Fruit fly (Drosophila melanogaster) whole organism, prepupa: ENCODE data around the gene Cyp4d20.
A peak's percentile ranks its signal among the peaks of the same experiment; 100 is the strongest.

Experiments
- Blimp-1 ChIP-seq: fragments of 200-800 bp; sonication (Bioruptor generic); optimal IDR thresholded peaks from 3 replicates; lab custom pipeline; 2017; ENCODE audit warnings: missing biosample characterization, missing genetic modification characterization, mild to moderate bottlenecking, moderate library complexity, missing genetic modification reagents
- CG11762 ChIP-seq: fragments of 200-800 bp; sonication (Bioruptor generic); optimal IDR thresholded peaks from 3 replicates; lab custom pipeline; 2016; ENCODE audit warnings: missing biosample characterization, missing genetic modification characterization; ENCODE audit not compliant: insufficient read depth
- CG11902 ChIP-seq: fragments of 200-800 bp; sonication (Bioruptor generic); optimal IDR thresholded peaks from 3 replicates; lab custom pipeline; 2016; ENCODE audit warnings: missing biosample characterization, missing genetic modification characterization
- CG15336 ChIP-seq: fragments of 200-800 bp; sonication (Bioruptor generic); IDR thresholded peaks from 2 replicates; pipeline ENCODE4 v1.3.6; 2022; ENCODE audit warnings: missing biosample characterization, missing genetic modification characterization
- CG1621 ChIP-seq: fragments of 200-800 bp; sonication (Bioruptor generic); optimal IDR thresholded peaks from 3 replicates; lab custom pipeline; 2018; ENCODE audit warnings: missing biosample characterization, mild to moderate bottlenecking, missing genetic modification characterization
- CG3032 ChIP-seq: fragments of 200-800 bp; optimal IDR thresholded peaks from 2 replicates; lab custom pipeline; 2019; ENCODE audit warnings: missing biosample characterization, mild to moderate bottlenecking, missing genetic modification characterization, moderate library complexity
- CG31627 ChIP-seq: fragments of 200-800 bp; sonication (Bioruptor generic); optimal IDR thresholded peaks from 3 replicates; lab custom pipeline; 2016; ENCODE audit warnings: missing biosample characterization, missing genetic modification characterization
- CG32006 ChIP-seq: fragments of 200-800 bp; sonication (Bioruptor generic); optimal IDR thresholded peaks from 3 replicates; lab custom pipeline; 2017; ENCODE audit warnings: missing biosample characterization, mild to moderate bottlenecking, missing genetic modification characterization
- CG34406 ChIP-seq: fragments of 200-800 bp; sonication (Bioruptor generic); optimal IDR thresholded peaks from 3 replicates; lab custom pipeline; 2016; ENCODE audit warnings: missing biosample characterization, missing genetic modification characterization
- CG4318 ChIP-seq: fragments of 200-800 bp; sonication (Bioruptor generic); optimal IDR thresholded peaks from 3 replicates; lab custom pipeline; 2017; ENCODE audit warnings: missing biosample characterization, mild to moderate bottlenecking, missing genetic modification characterization
- CG6163 ChIP-seq: fragments of 200-800 bp; sonication (Bioruptor generic); IDR thresholded peaks from 3 replicates; pipeline ENCODE4 v1.3.6; 2022; ENCODE audit warnings: missing biosample characterization, missing genetic modification characterization
- CG6276 ChIP-seq: fragments of 200-800 bp; sonication (Bioruptor generic); optimal IDR thresholded peaks from 2 replicates; lab custom pipeline; 2017; ENCODE audit warnings: missing biosample characterization, mild to moderate bottlenecking, missing genetic modification characterization
- CG6792 ChIP-seq: fragments of 200-800 bp; sonication (Bioruptor generic); optimal IDR thresholded peaks from 3 replicates; lab custom pipeline; 2016; ENCODE audit warnings: missing biosample characterization, missing genetic modification characterization
- CG6854 ChIP-seq: fragments of 200-800 bp; sonication (Bioruptor generic); optimal IDR thresholded peaks from 2 replicates; lab custom pipeline; 2017; ENCODE audit warnings: missing biosample characterization, mild to moderate bottlenecking, missing genetic modification characterization
- CG7368 ChIP-seq: fragments of 200-800 bp; sonication (Bioruptor generic); optimal IDR thresholded peaks from 3 replicates; lab custom pipeline; 2016; ENCODE audit warnings: missing biosample characterization, missing genetic modification characterization
- CG8119 ChIP-seq: fragments of 200-800 bp; sonication (Bioruptor generic); IDR thresholded peaks from 3 replicates; pipeline ENCODE4 v1.3.6; 2022; ENCODE audit warnings: missing biosample characterization, missing genetic modification characterization
- CG8319 ChIP-seq: fragments of 200-800 bp; sonication (Bioruptor generic); optimal IDR thresholded peaks from 3 replicates; lab custom pipeline; 2016; ENCODE audit warnings: missing biosample characterization, missing genetic modification characterization
- CG8632 ChIP-seq: fragments of 200-800 bp; sonication (Bioruptor generic); optimal IDR thresholded peaks from 3 replicates; lab custom pipeline; 2016; ENCODE audit warnings: missing biosample characterization, missing genetic modification characterization
- Eip75B ChIP-seq: fragments of 200-800 bp; sonication (Bioruptor generic); optimal IDR thresholded peaks from 3 replicates; lab custom pipeline; 2016; ENCODE audit warnings: missing biosample characterization, missing genetic modification characterization
- Eip78C ChIP-seq: fragments of 200-800 bp; sonication (Bioruptor generic); peaks from one replicate; lab custom pipeline; 2016; ENCODE audit warnings: missing biosample characterization, missing genetic modification characterization
- Ets21C ChIP-seq: fragments of 200-800 bp; sonication (Bioruptor generic); optimal IDR thresholded peaks from 3 replicates; lab custom pipeline; 2016; ENCODE audit warnings: missing biosample characterization, missing genetic modification characterization
- Ets96B ChIP-seq: fragments of 200-800 bp; optimal IDR thresholded peaks from 2 replicates; lab custom pipeline; 2019; ENCODE audit warnings: missing biosample characterization, mild to moderate bottlenecking, missing genetic modification characterization, moderate library complexity
- Gug ChIP-seq: fragments of 200-800 bp; sonication (Bioruptor generic); IDR thresholded peaks from 2 replicates; pipeline ENCODE4 v1.3.6; 2022; ENCODE audit warnings: missing biosample characterization, missing genetic modification characterization
- Hr38 ChIP-seq: sonication (Bioruptor generic); optimal IDR thresholded peaks from 2 replicates; lab custom pipeline; 2016; ENCODE audit warnings: missing biosample characterization, missing genetic modification characterization
- Met ChIP-seq: fragments of 200-800 bp; sonication (Bioruptor generic); optimal IDR thresholded peaks from 3 replicates; lab custom pipeline; 2016; ENCODE audit warnings: missing biosample characterization, missing genetic modification characterization
- Sox102F ChIP-seq: fragments of 200-800 bp; sonication (Bioruptor generic); optimal IDR thresholded peaks from 2 replicates; lab custom pipeline; 2016; ENCODE audit warnings: missing biosample characterization, mild to moderate bottlenecking, missing genetic modification characterization
- Sox14 ChIP-seq: fragments of 200-800 bp; sonication (Bioruptor generic); optimal IDR thresholded peaks from 3 replicates; lab custom pipeline; 2016; ENCODE audit warnings: missing biosample characterization, missing genetic modification characterization
- Sox15 ChIP-seq: fragments of 200-800 bp; sonication (Bioruptor generic); optimal IDR thresholded peaks from 3 replicates; lab custom pipeline; 2016; ENCODE audit warnings: missing biosample characterization, missing genetic modification characterization
- achi ChIP-seq: fragments of 200-800 bp; sonication (Bioruptor generic); optimal IDR thresholded peaks from 3 replicates; lab custom pipeline; 2016; ENCODE audit warnings: missing biosample characterization, missing genetic modification characterization
- acj6 ChIP-seq: fragments of 200-800 bp; sonication (Bioruptor generic); optimal IDR thresholded peaks from 3 replicates; lab custom pipeline; 2016; ENCODE audit warnings: missing biosample characterization, missing genetic modification characterization
- cyc ChIP-seq: fragments of 200-800 bp; sonication (Bioruptor generic); optimal IDR thresholded peaks from 3 replicates; lab custom pipeline; 2016; ENCODE audit warnings: missing biosample characterization, missing genetic modification characterization
- dac ChIP-seq: fragments of 200-800 bp; sonication (Bioruptor generic); optimal IDR thresholded peaks from 2 replicates; lab custom pipeline; 2017; ENCODE audit warnings: missing biosample characterization, mild to moderate bottlenecking, missing genetic modification characterization
- dsx ChIP-seq: fragments of 200-800 bp; optimal IDR thresholded peaks from 3 replicates; lab custom pipeline; 2019; ENCODE audit warnings: missing biosample characterization, mild to moderate bottlenecking, missing genetic modification characterization, moderate library complexity; ENCODE audit not compliant: poor library complexity, severe bottlenecking
- eg ChIP-seq: fragments of 200-800 bp; sonication (Bioruptor generic); IDR thresholded peaks from 3 replicates; pipeline ENCODE4 v1.3.6; 2022; ENCODE audit warnings: missing biosample characterization, missing genetic modification characterization
- fd59A ChIP-seq: fragments of 200-800 bp; sonication (Bioruptor generic); optimal IDR thresholded peaks from 2 replicates; lab custom pipeline; 2017; ENCODE audit warnings: missing biosample characterization, mild to moderate bottlenecking, missing genetic modification characterization, missing genetic modification reagents
- fd85E ChIP-seq: fragments of 200-800 bp; sonication (Bioruptor generic); optimal IDR thresholded peaks from 3 replicates; lab custom pipeline; 2016; ENCODE audit warnings: missing biosample characterization, missing genetic modification characterization
- fkh ChIP-seq: fragments of 200-800 bp; sonication (Bioruptor generic); optimal IDR thresholded peaks from 3 replicates; lab custom pipeline; 2017; ENCODE audit warnings: missing biosample characterization, mild to moderate bottlenecking, missing genetic modification characterization, moderate library complexity
- lz ChIP-seq: fragments of 200-800 bp; sonication (Bioruptor generic); optimal IDR thresholded peaks from 3 replicates; lab custom pipeline; 2016; ENCODE audit warnings: missing biosample characterization, missing genetic modification characterization
- net ChIP-seq: fragments of 200-800 bp; sonication (Bioruptor generic); optimal IDR thresholded peaks from 3 replicates; lab custom pipeline; 2016; ENCODE audit warnings: missing biosample characterization, missing genetic modification characterization
- pdm3 ChIP-seq: fragments of 200-800 bp; sonication (Bioruptor generic); optimal IDR thresholded peaks from 3 replicates; lab custom pipeline; 2016; ENCODE audit warnings: missing biosample characterization, missing genetic modification characterization
- salr ChIP-seq, 2 experiments: fragments of 200-800 bp; sonication (Bioruptor generic); optimal IDR thresholded peaks; 3 replicates each; lab custom pipeline; 2016 to 2018; ENCODE audit warnings: missing biosample characterization in 2 of 2, missing genetic modification characterization in 2 of 2, mild to moderate bottlenecking in 1 of 2
- spab ChIP-seq: fragments of 200-800 bp; sonication (Bioruptor generic); optimal IDR thresholded peaks from 2 replicates; lab custom pipeline; 2017; ENCODE audit warnings: missing biosample characterization, mild to moderate bottlenecking, missing genetic modification characterization, missing genetic modification reagents
- svp ChIP-seq: fragments of 200-800 bp; sonication (Bioruptor generic); peaks from one replicate; lab custom pipeline; 2016; ENCODE audit warnings: missing biosample characterization, missing genetic modification characterization
- vri ChIP-seq: fragments of 200-800 bp; sonication (Bioruptor generic); optimal IDR thresholded peaks from 3 replicates; lab custom pipeline; 2016; ENCODE audit warnings: missing biosample characterization, mild to moderate bottlenecking, missing genetic modification characterization

Gene Cyp4d20

dm6 chr3L:2428488-2429302 lies 49.6 kb downstream of the Cyp4d20 start (continued):
- TF ChIP-seq salr (GFP tag; optimal IDR thresholded peaks at IDR 0.05; lab: Kevin White, UChicago) (peak in 1 of 2 experiments; percentile 61), Met (GFP tag; lab: Kevin White, UChicago) (no peak), eg (GFP tag; lab: Robert Waterston, UW) (peak; percentile 77), vri (peak; percentile 46), Gug (GFP tag; lab: Robert Waterston, UW) (no peak), Sox15 (GFP tag; lab: Kevin White, UChicago) (no peak), CG6163 (peak; percentile 59; the same call in 2 of the 3 replicates), lz (GFP tag; lab: Kevin White, UChicago) (no peak), CG4318 (GFP tag; lab: Kevin White, UChicago) (no peak), Eip78C (GFP tag; lab: Kevin White, UChicago) (peak; percentile 71), CG8119 (peak; percentile 75; the same call in 2 of the 3 replicates), CG6792 (GFP tag; lab: Kevin White, UChicago) (no peak), achi (GFP tag; lab: Kevin White, UChicago) (no peak), fkh (GFP tag; lab: Kevin White, UChicago) (no peak), CG32006 (GFP tag; lab: Kevin White, UChicago) (peak; percentile 22)

DNA sequence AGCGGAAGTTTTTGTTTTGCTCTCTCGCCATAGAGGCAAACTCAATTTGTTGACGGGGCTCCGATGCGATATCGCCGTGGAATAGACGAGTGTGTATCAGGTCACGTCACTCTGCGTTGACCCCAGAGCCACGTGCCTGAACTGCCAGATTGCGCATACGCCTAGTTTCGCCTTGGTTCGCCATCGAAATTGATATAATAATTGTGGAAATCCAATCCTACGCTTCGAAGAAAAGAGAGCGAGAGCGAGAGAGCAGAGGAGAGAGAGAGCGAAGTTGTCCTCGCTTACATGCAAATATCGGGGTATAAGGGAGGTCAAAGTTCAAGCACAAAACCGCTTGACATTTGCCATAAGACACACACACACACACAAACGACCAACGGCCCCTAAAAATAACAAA lies 51.1 kb downstream of the Cyp4d20 start:
- no peak for TF ChIP-seq Sox102F (GFP tag; lab: Kevin White, UChicago)
- peak; percentile 57 for TF ChIP-seq svp (GFP tag; lab: Kevin White, UChicago)
- TF ChIP-seq Eip78C (GFP tag; lab: Kevin White, UChicago), result peak; percentile 22

DNA sequence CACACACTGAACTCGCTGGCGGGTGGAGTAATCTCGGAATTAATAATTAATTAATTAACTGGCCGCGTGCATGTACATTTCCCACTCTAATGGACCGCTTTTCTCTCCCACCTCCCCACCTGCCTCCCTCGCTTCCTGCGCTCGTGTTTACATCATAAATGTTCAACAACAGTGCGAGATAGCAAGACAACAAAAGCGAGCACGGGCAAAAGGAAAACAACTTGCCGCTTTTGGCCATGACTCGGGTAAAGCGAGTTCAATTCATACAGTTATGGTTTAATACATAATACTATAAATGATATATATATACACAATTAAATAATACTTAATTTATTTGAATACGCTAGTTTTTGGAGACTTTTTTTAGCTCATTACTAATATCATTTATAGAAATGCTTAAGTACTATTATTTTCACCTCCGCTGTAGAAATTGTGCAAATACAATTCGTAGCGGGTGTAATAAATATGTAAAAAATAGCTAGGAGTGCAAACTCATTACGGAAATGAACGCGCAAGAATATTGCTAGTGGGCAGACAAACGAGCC lies 51.8 kb downstream of the Cyp4d20 start:
- no peak for TF ChIP-seq vri
- peak; percentile 13 for TF ChIP-seq CG6276
- no peak for TF ChIP-seq fd59A (GFP tag; lab: Kevin White, UChicago)
- no peak for TF ChIP-seq CG8319 (GFP tag; lab: Kevin White, UChicago)
- TF ChIP-seq cyc (GFP tag; lab: Kevin White, UChicago), result no peak
- peak; percentile 1 for TF ChIP-seq pdm3
- no peak for TF ChIP-seq CG34406 (GFP tag; lab: Kevin White, UChicago)
- peak; percentile 7 for TF ChIP-seq CG1621 (tag; lab: Kevin White, UChicago)
- no peak for TF ChIP-seq Blimp-1 (GFP tag; lab: Kevin White, UChicago)
- peak; percentile 61 for TF ChIP-seq Ets96B (tag; lab: Kevin White, UChicago)
- TF ChIP-seq CG11902 (GFP tag; lab: Kevin White, UChicago), result no peak
- TF ChIP-seq CG11762, result no peak
- peak; percentile 26 for TF ChIP-seq dsx (GFP tag; lab: Kevin White, UChicago)
- peak; percentile 5 for TF ChIP-seq fkh (GFP tag; lab: Kevin White, UChicago)
- no peak for TF ChIP-seq Eip75B (GFP tag; lab: Kevin White, UChicago)
- TF ChIP-seq Met (GFP tag; lab: Kevin White, UChicago), result no peak
- TF ChIP-seq acj6 (GFP tag; lab: Kevin White, UChicago), result peak; percentile 27
- peak; percentile 26 for TF ChIP-seq spab (GFP tag; lab: Kevin White, UChicago)
- TF ChIP-seq CG31627 (GFP tag; lab: Kevin White, UChicago), result no peak
- TF ChIP-seq net, result peak; percentile 25
- TF ChIP-seq fd85E (GFP tag; lab: Kevin White, UChicago), result no peak
- TF ChIP-seq CG6163, result 0 out of 3 replicates have a peak, but pooled peaks have one; percentile 35
- TF ChIP-seq CG8632 (GFP tag; lab: Kevin White, UChicago), result peak; percentile 15
- peak; percentile 17 to 18 for TF ChIP-seq salr (GFP tag; optimal IDR thresholded peaks at IDR 0.05; lab: Kevin White, UChicago)
- 0 out of 3 replicates have a peak, but pooled peaks have one; percentile 34 for TF ChIP-seq eg (GFP tag; lab: Robert Waterston, UW)
- TF ChIP-seq CG32006 (GFP tag; lab: Kevin White, UChicago), result peak; percentile 56
- TF ChIP-seq CG6854 (GFP tag; lab: Kevin White, UChicago), result no peak
- TF ChIP-seq Hr38 (GFP tag; lab: Kevin White, UChicago), result no peak
- no peak for TF ChIP-seq dac (GFP tag; lab: Kevin White, UChicago)
- TF ChIP-seq Ets21C (GFP tag; lab: Kevin White, UChicago), result no peak
- peak; percentile 33 for TF ChIP-seq CG7368
- no peak for TF ChIP-seq Sox102F (GFP tag; lab: Kevin White, UChicago)
- TF ChIP-seq CG3032, result no peak
- TF ChIP-seq CG15336 (GFP tag; lab: Robert Waterston, UW), result 0 out of 2 replicates have a peak, but pooled peaks have one; percentile 18
- no peak for TF ChIP-seq lz (GFP tag; lab: Kevin White, UChicago)
- no peak for TF ChIP-seq Sox15 (GFP tag; lab: Kevin White, UChicago)
- no peak for TF ChIP-seq Sox14
